Worm (Caenorhabditis elegans) whole organism, L1 larva: ENCODE results near the gene cdl-1.

Source experiments
- C04F5.9 ChIP-seq: sonication (generic microtip); optimal IDR thresholded peaks from 2 replicates; lab custom pipeline; 2016; ENCODE audit warnings: missing genetic modification characterization, missing compliant biosample characterization
- C34B4.2 ChIP-seq: sonication (generic microtip); optimal IDR thresholded peaks from 2 replicates; lab custom pipeline; 2017; ENCODE audit warnings: mild to moderate bottlenecking, missing genetic modification characterization, missing compliant biosample characterization
- Y116A8C.19 ChIP-seq: sonication (generic microtip); optimal IDR thresholded peaks from 2 replicates; lab custom pipeline; 2016; ENCODE audit warnings: missing compliant biosample characterization, missing genetic modification characterization, borderline replicate concordance
- alr-1 ChIP-seq: fragments of 200-800 bp; sonication (Bioruptor generic); optimal IDR thresholded peaks from 2 replicates; lab custom pipeline; 2018; ENCODE audit warnings: borderline replicate concordance, mild to moderate bottlenecking, missing genetic modification characterization, missing compliant biosample characterization
- ama-1 ChIP-seq: fragments of 150-350 bp; optimal IDR thresholded peaks from 2 replicates; lab custom pipeline; 2014
- ceh-63 ChIP-seq: fragments of 200-800 bp; sonication (Bioruptor generic); optimal IDR thresholded peaks from 2 replicates; lab custom pipeline; 2018; ENCODE audit warnings: mild to moderate bottlenecking, missing genetic modification characterization, missing compliant biosample characterization
- ceh-8 ChIP-seq: fragments of 200-800 bp; sonication (Bioruptor generic); optimal IDR thresholded peaks from 2 replicates; lab custom pipeline; 2018; ENCODE audit warnings: mild to moderate bottlenecking, missing genetic modification characterization, moderate library complexity, missing compliant biosample characterization
- ceh-82 ChIP-seq, 3 experiments: fragments of 150-350 bp in 1 of 3; sonication (generic microtip) in 2 of 3; optimal IDR thresholded peaks; 2 replicates each; lab custom pipeline; 2014 to 2017; ENCODE audit warnings: missing biosample characterization in 3 of 3, missing genetic modification characterization in 3 of 3
- ceh-88 ChIP-seq: fragments of 200-800 bp; sonication (Bioruptor generic); IDR thresholded peaks from 2 replicates; pipeline ENCODE4 v1.3.6; 2022; ENCODE audit warnings: missing genetic modification characterization, missing compliant biosample characterization
- ceh-90 ChIP-seq: sonication (generic microtip); optimal IDR thresholded peaks from 2 replicates; lab custom pipeline; 2016; ENCODE audit warnings: missing genetic modification characterization, missing compliant biosample characterization
- dpl-1 ChIP-seq, 3 experiments: fragments of 150-350 bp in 2 of 3; sonication (generic microtip) in 1 of 3; optimal IDR thresholded peaks; 2 replicates each; lab custom pipeline; 2014 to 2017; ENCODE audit warnings: missing biosample characterization in 3 of 3, missing genetic modification characterization in 3 of 3, missing genetic modification reagents in 3 of 3
- fkh-10 ChIP-seq: sonication (generic microtip); optimal IDR thresholded peaks from 2 replicates; lab custom pipeline; 2017; ENCODE audit warnings: missing biosample characterization, missing genetic modification reagents, missing genetic modification characterization
- grh-1 ChIP-seq: fragments of 200-800 bp; sonication (Bioruptor generic); IDR thresholded peaks from 2 replicates; pipeline ENCODE4 v1.3.6; 2022; ENCODE audit warnings: missing genetic modification reagents, missing genetic modification characterization, missing compliant biosample characterization
- hlh-17 ChIP-seq: fragments of 200-800 bp; sonication (Bioruptor generic); optimal IDR thresholded peaks from 2 replicates; lab custom pipeline; 2018; ENCODE audit warnings: missing genetic modification characterization, mild to moderate bottlenecking, missing compliant biosample characterization, moderate library complexity, borderline replicate concordance
- irx-1 ChIP-seq: sonication (generic microtip); optimal IDR thresholded peaks from 2 replicates; lab custom pipeline; 2016; ENCODE audit warnings: missing genetic modification characterization, missing compliant biosample characterization
- jun-1 ChIP-seq: fragments of 150-350 bp; optimal IDR thresholded peaks from 2 replicates; lab custom pipeline; 2014; ENCODE audit warnings: missing biosample characterization, missing genetic modification reagents, missing genetic modification characterization
- lin-13 ChIP-seq: fragments of 150-350 bp; optimal IDR thresholded peaks from 2 replicates; lab custom pipeline; 2014; ENCODE audit warnings: missing biosample characterization, missing genetic modification reagents, missing genetic modification characterization
- lin-14 ChIP-seq: fragments of 200-800 bp; sonication (Bioruptor generic); optimal IDR thresholded peaks from 2 replicates; lab custom pipeline; 2018; ENCODE audit warnings: mild to moderate bottlenecking, missing genetic modification characterization, moderate library complexity, missing compliant biosample characterization
- lin-35 ChIP-seq, 2 experiments: fragments of 150-350 bp; optimal IDR thresholded peaks; 2 replicates each; lab custom pipeline; 2014; ENCODE audit warnings: missing biosample characterization in 2 of 2, missing genetic modification characterization in 2 of 2, missing genetic modification reagents in 2 of 2
- mdl-1 ChIP-seq, 2 experiments: fragments of 150-350 bp; optimal IDR thresholded peaks; 2 replicates each; lab custom pipeline; 2014 to 2017; ENCODE audit warnings: missing biosample characterization in 2 of 2, missing genetic modification characterization in 2 of 2, inconsistent platforms in 1 of 2
- mef-2 ChIP-seq: fragments of 150-350 bp; optimal IDR thresholded peaks from 2 replicates; lab custom pipeline; 2014; ENCODE audit warnings: missing biosample characterization, missing genetic modification characterization
- nhr-12 ChIP-seq: sonication (generic microtip); optimal IDR thresholded peaks from 2 replicates; lab custom pipeline; 2017; ENCODE audit warnings: missing biosample characterization, missing genetic modification characterization
- nhr-19 ChIP-seq: fragments of 200-800 bp; sonication (Bioruptor generic); conservative IDR thresholded peaks from 2 replicates; pipeline ENCODE4 v1.3.6; 2022; ENCODE audit warnings: missing genetic modification characterization, missing compliant biosample characterization
- nhr-237 ChIP-seq: fragments of 150-350 bp; optimal IDR thresholded peaks from 2 replicates; lab custom pipeline; 2014; ENCODE audit warnings: missing biosample characterization, missing genetic modification characterization
- nhr-28 ChIP-seq: fragments of 150-350 bp; optimal IDR thresholded peaks from 2 replicates; lab custom pipeline; 2014; ENCODE audit warnings: missing biosample characterization, missing genetic modification characterization
- nhr-47 ChIP-seq: sonication (generic microtip); optimal IDR thresholded peaks from 2 replicates; lab custom pipeline; 2016; ENCODE audit warnings: mild to moderate bottlenecking, missing genetic modification characterization, moderate library complexity, missing compliant biosample characterization
- nhr-71 ChIP-seq: sonication (generic microtip); optimal IDR thresholded peaks from 2 replicates; lab custom pipeline; 2016; ENCODE audit warnings: mild to moderate bottlenecking, missing genetic modification characterization, moderate library complexity, missing compliant biosample characterization
- nhr-77 ChIP-seq: fragments of 150-350 bp; optimal IDR thresholded peaks from 2 replicates; lab custom pipeline; 2014; ENCODE audit warnings: missing biosample characterization, missing genetic modification characterization
- nhr-84 ChIP-seq: sonication (generic microtip); optimal IDR thresholded peaks from 2 replicates; lab custom pipeline; 2017; ENCODE audit warnings: missing biosample characterization, missing genetic modification characterization
- nhr-85 ChIP-seq: sonication (generic microtip); peaks from one replicate; lab custom pipeline; 2016; ENCODE audit warnings: missing genetic modification characterization, inconsistent platforms, missing compliant biosample characterization
- pag-3 ChIP-seq: sonication (generic microtip); optimal IDR thresholded peaks from 2 replicates; lab custom pipeline; 2017; ENCODE audit warnings: missing genetic modification characterization, mild to moderate bottlenecking, missing compliant biosample characterization, antibody characterized with exemption, borderline replicate concordance; ENCODE audit not compliant: insufficient read depth
- pax-3 ChIP-seq: fragments of 200-800 bp; sonication (Bioruptor generic); optimal IDR thresholded peaks from 2 replicates; lab custom pipeline; 2018; ENCODE audit warnings: mild to moderate bottlenecking, missing genetic modification characterization, moderate library complexity, missing compliant biosample characterization
- rnt-1 ChIP-seq: sonication (generic microtip); optimal IDR thresholded peaks from 2 replicates; lab custom pipeline; 2016; ENCODE audit warnings: mild to moderate bottlenecking, missing genetic modification characterization, moderate library complexity, missing compliant biosample characterization
- skn-1 ChIP-seq: fragments of 150-350 bp; optimal IDR thresholded peaks from 2 replicates; lab custom pipeline; 2014; ENCODE audit warnings: missing biosample characterization, missing genetic modification characterization
- snpc-4 ChIP-seq: fragments of 150-350 bp; optimal IDR thresholded peaks from 2 replicates; lab custom pipeline; 2014; ENCODE audit warnings: missing biosample characterization, missing genetic modification characterization
- snu-23 ChIP-seq: sonication (generic microtip); optimal IDR thresholded peaks from 2 replicates; lab custom pipeline; 2016; ENCODE audit warnings: missing genetic modification characterization, missing compliant biosample characterization
- swsn-7 ChIP-seq: sonication (generic microtip); optimal IDR thresholded peaks from 2 replicates; lab custom pipeline; 2016; ENCODE audit warnings: missing genetic modification characterization, missing compliant biosample characterization
- tbx-2 ChIP-seq: sonication (generic microtip); optimal IDR thresholded peaks from 2 replicates; lab custom pipeline; 2016; ENCODE audit warnings: missing genetic modification characterization, missing compliant biosample characterization
- tlp-1 ChIP-seq: fragments of 150-350 bp; optimal IDR thresholded peaks from 2 replicates; lab custom pipeline; 2014; ENCODE audit warnings: missing biosample characterization, missing genetic modification characterization
- unc-130 ChIP-seq: fragments of 150-350 bp; optimal IDR thresholded peaks from 2 replicates; lab custom pipeline; 2017; ENCODE audit warnings: missing biosample characterization, missing genetic modification characterization, inconsistent platforms
- unc-30 ChIP-seq: sonication (generic microtip); optimal IDR thresholded peaks from 2 replicates; lab custom pipeline; 2017; ENCODE audit warnings: missing biosample characterization, missing genetic modification characterization
- unc-62 ChIP-seq: fragments of 150-350 bp; optimal IDR thresholded peaks from 2 replicates; lab custom pipeline; 2014; ENCODE audit warnings: missing biosample characterization, missing genetic modification reagents, missing genetic modification characterization
- unc-98 ChIP-seq: fragments of 200-800 bp; sonication (Bioruptor generic); IDR thresholded peaks from 2 replicates; pipeline ENCODE4 v1.3.6; 2022; ENCODE audit warnings: missing genetic modification characterization, missing compliant biosample characterization
- vab-15 ChIP-seq: sonication (generic microtip); optimal IDR thresholded peaks from 2 replicates; lab custom pipeline; 2017; ENCODE audit warnings: missing genotype, mild to moderate bottlenecking, missing genetic modification characterization, missing compliant biosample characterization
- xbp-1 ChIP-seq: sonication (generic microtip); optimal IDR thresholded peaks from 2 replicates; lab custom pipeline; 2016; ENCODE audit warnings: missing genetic modification characterization, missing compliant biosample characterization
- zag-1 ChIP-seq: fragments of 150-350 bp; optimal IDR thresholded peaks from 2 replicates; lab custom pipeline; 2014; ENCODE audit warnings: missing biosample characterization, missing genetic modification characterization
- ztf-11 ChIP-seq, 2 experiments: sonication (generic microtip); optimal IDR thresholded peaks; 2 replicates each; lab custom pipeline; 2016 to 2017; ENCODE audit warnings: missing genetic modification characterization in 2 of 2, missing biosample characterization in 1 of 2, missing compliant biosample characterization in 1 of 2
- ztf-4 ChIP-seq: fragments of 150-350 bp; optimal IDR thresholded peaks from 2 replicates; lab custom pipeline; 2014; ENCODE audit warnings: missing biosample characterization, missing genetic modification characterization

cdl-1 gene

ce11 chrII:10784780-10785463 is at the start of gene cdl-1 (continued):
- peak; percentile 74 for TF ChIP-seq nhr-71 (tag; lab: Kevin White, UChicago)
- TF ChIP-seq jun-1 (tag; lab: Kevin White, UChicago) = peak; percentile 4
- TF ChIP-seq ceh-63 (GFP tag; lab: Kevin White, UChicago) = no peak
- no peak for TF ChIP-seq alr-1
- TF ChIP-seq nhr-28 = no peak
- no peak for TF ChIP-seq fkh-10 (GFP tag; lab: Kevin White, UChicago)
- peak; percentile 94 to 99 for TF ChIP-seq lin-35 (GFP tag; optimal IDR thresholded peaks at IDR 0.05; lab: Kevin White, UChicago)
- TF ChIP-seq mdl-1 (tag; optimal IDR thresholded peaks at IDR 0.05; lab: Kevin White, UChicago) = peak in 1 of 2 experiments; percentile 59
- no peak for TF ChIP-seq nhr-12 (tag; lab: Kevin White, UChicago)
- TF ChIP-seq pax-3 (tag; lab: Kevin White, UChicago) = no peak
- peak; percentile 7 for TF ChIP-seq nhr-84 (tag; lab: Kevin White, UChicago)
- TF ChIP-seq hlh-17 (GFP tag; lab: Kevin White, UChicago) = no peak
- TF ChIP-seq snu-23 (GFP tag; lab: Kevin White, UChicago) = peak; percentile 75
- TF ChIP-seq ceh-90 = no peak
- no peak for TF ChIP-seq lin-14 (GFP tag; lab: Kevin White, UChicago)
- TF ChIP-seq ceh-82 (tag; optimal IDR thresholded peaks at IDR 0.05; lab: Kevin White, UChicago) = peak in 2 of 3 experiments; percentile 24 to 40
- TF ChIP-seq ceh-88 (GFP tag; lab: Robert Waterston, UW) = 0 out of 2 replicates have a peak, but pooled peaks have one; percentile 25
- TF ChIP-seq ceh-8 (GFP tag; lab: Kevin White, UChicago) = no peak
- no peak for TF ChIP-seq ama-1 (lab: Kevin White, UChicago)
- no peak for TF ChIP-seq C04F5.9
- TF ChIP-seq rnt-1 (tag; lab: Kevin White, UChicago) = peak; percentile 71
- TF ChIP-seq skn-1 = peak; percentile 44
- TF ChIP-seq C34B4.2 (tag; lab: Kevin White, UChicago) = no peak

ce11 chrII:10737059-10737458 is 48.2 kb upstream of the cdl-1 start, which contains the start of gene C52A11.3:
C52A11.3 (plus strand) TSS chrII:10737359.
- TF ChIP-seq ztf-11 (tag; optimal IDR thresholded peaks at IDR 0.05; lab: Kevin White, UChicago) (no peak), ceh-8 (GFP tag; lab: Kevin White, UChicago) (peak; percentile 68)

- no peak for TF ChIP-seq ztf-4
- no peak for TF ChIP-seq unc-98 (GFP tag; lab: Robert Waterston, UW)
- peak; percentile 20 for TF ChIP-seq fkh-10 (GFP tag; lab: Kevin White, UChicago)
- TF ChIP-seq Y116A8C.19 (tag; lab: Kevin White, UChicago) = no peak
- TF ChIP-seq nhr-237 (tag; lab: Kevin White, UChicago) = no peak
- TF ChIP-seq dpl-1 (GFP tag; optimal IDR thresholded peaks at IDR 0.05; lab: Kevin White, UChicago) = no peak
- no peak for TF ChIP-seq vab-15
- TF ChIP-seq irx-1 (tag; lab: Kevin White, UChicago) = no peak
- no peak for TF ChIP-seq grh-1 (GFP tag; lab: Robert Waterston, UW)
- no peak for TF ChIP-seq pax-3 (tag; lab: Kevin White, UChicago)
- no peak for TF ChIP-seq unc-30 (tag; lab: Kevin White, UChicago)
- TF ChIP-seq tbx-2 (tag; lab: Kevin White, UChicago) = peak; percentile 24
- TF ChIP-seq nhr-47 (tag; lab: Kevin White, UChicago) = peak; percentile 31
- no peak for TF ChIP-seq nhr-77 (tag; lab: Kevin White, UChicago)
- no peak for TF ChIP-seq tlp-1 (tag; lab: Kevin White, UChicago)
- no peak for TF ChIP-seq unc-130 (tag; lab: Kevin White, UChicago)
- no peak for TF ChIP-seq unc-62 (GFP tag; lab: Kevin White, UChicago)
- no peak for TF ChIP-seq rnt-1 (tag; lab: Kevin White, UChicago)
- peak; percentile 39 for TF ChIP-seq swsn-7 (tag; lab: Kevin White, UChicago)
- no peak for TF ChIP-seq nhr-85 (tag; lab: Kevin White, UChicago)
- no peak for TF ChIP-seq nhr-19 (GFP tag; lab: Robert Waterston, UW)
- TF ChIP-seq snpc-4 (tag; lab: Kevin White, UChicago) = no peak
- TF ChIP-seq zag-1 (tag; lab: Kevin White, UChicago) = no peak
- TF ChIP-seq xbp-1 (tag; lab: Kevin White, UChicago) = no peak
- no peak for TF ChIP-seq nhr-28
- TF ChIP-seq mdl-1 (tag; optimal IDR thresholded peaks at IDR 0.05; lab: Kevin White, UChicago) = no peak
- TF ChIP-seq lin-13 = no peak
- TF ChIP-seq mef-2 (tag; lab: Kevin White, UChicago) = no peak
- TF ChIP-seq alr-1 = no peak
- no peak for TF ChIP-seq pag-3 (tag; lab: Kevin White, UChicago)
Measured at ce11 chrII:10744801-10745200, 40.5 kb upstream of the cdl-1 start.
